Fruit fly (Drosophila melanogaster) whole organism, pupa: ENCODE data around the gene CG16820.

Experiments
- CG14655 ChIP-seq: fragments of 200-800 bp; sonication (Bioruptor generic); optimal IDR thresholded peaks from 3 replicates; lab custom pipeline; 2017; ENCODE audit warnings: mild to moderate bottlenecking, missing biosample characterization, missing genetic modification reagents, missing genetic modification characterization
- CG15710 ChIP-seq: fragments of 200-800 bp; sonication (Bioruptor generic); optimal IDR thresholded peaks from 2 replicates; lab custom pipeline; 2018; ENCODE audit warnings: missing biosample characterization, mild to moderate bottlenecking, missing genetic modification characterization, moderate library complexity
- CG32121 ChIP-seq: fragments of 200-800 bp; sonication (Bioruptor generic); IDR thresholded peaks from 2 replicates; pipeline ENCODE4 v1.3.6; 2022; ENCODE audit warnings: missing biosample characterization, missing genetic modification characterization
- CG34367 ChIP-seq: fragments of 200-800 bp; sonication (Bioruptor generic); optimal IDR thresholded peaks from 2 replicates; lab custom pipeline; 2018; ENCODE audit warnings: missing biosample characterization, mild to moderate bottlenecking, missing genetic modification characterization
- CG4496 ChIP-seq: fragments of 200-800 bp; sonication (Bioruptor generic); IDR thresholded peaks from 3 replicates; pipeline ENCODE4 v1.3.6; 2022; ENCODE audit warnings: missing biosample characterization, missing genetic modification characterization
- CG9948 ChIP-seq: fragments of 200-800 bp; sonication (Bioruptor generic); optimal IDR thresholded peaks from 2 replicates; lab custom pipeline; 2018; ENCODE audit warnings: missing biosample characterization, mild to moderate bottlenecking, missing genetic modification characterization, moderate library complexity
- fd96Ca ChIP-seq: fragments of 200-800 bp; sonication (Bioruptor generic); IDR thresholded peaks from 3 replicates; pipeline ENCODE4 v1.3.6; 2022; ENCODE audit warnings: missing biosample characterization, missing genetic modification characterization

- TF ChIP-seq fd96Ca (GFP tag; lab: Robert Waterston, UW) (no peak), CG32121 (GFP tag; lab: Robert Waterston, UW) (no peak), CG4496 (no peak), CG15710 (tag; lab: Kevin White, UChicago) (no peak), CG9948 (tag; lab: Kevin White, UChicago) (no peak), CG14655 (no peak), CG34367 (tag; lab: Kevin White, UChicago) (no peak)
Measured at dm6 chr2L:13286456-13286855, 40.4 kb downstream of the CG16820 start, which contains the start of the genes Drep4 and Uvrag.
